Worm (Caenorhabditis elegans) whole organism, late embryonic: ENCODE data around the gene srh-138.

Experiments used
- C08G9.2 ChIP-seq: sonication (generic microtip); optimal IDR thresholded peaks from 2 replicates; lab custom pipeline; 2016; ENCODE audit warnings: mild to moderate bottlenecking, missing genetic modification characterization, moderate library complexity, missing compliant biosample characterization
- T23F11.4 ChIP-seq: fragments of 200-800 bp; sonication (Bioruptor generic); optimal IDR thresholded peaks from 2 replicates; lab custom pipeline; 2018; ENCODE audit warnings: mild to moderate bottlenecking, missing genetic modification characterization, missing compliant biosample characterization
- Y22D7AL.16 ChIP-seq: sonication (generic microtip); optimal IDR thresholded peaks from 2 replicates; lab custom pipeline; 2016; ENCODE audit warnings: missing genetic modification characterization, missing compliant biosample characterization
- ama-1 ChIP-seq: fragments of 150-350 bp; optimal IDR thresholded peaks from 2 replicates; lab custom pipeline; 2014
- ceh-30 ChIP-seq: fragments of 150-350 bp; optimal IDR thresholded peaks from 2 replicates; lab custom pipeline; 2014; ENCODE audit warnings: missing biosample characterization, missing genetic modification characterization
- ceh-31 ChIP-seq: sonication (generic microtip); optimal IDR thresholded peaks from 2 replicates; lab custom pipeline; 2016; ENCODE audit warnings: missing genetic modification characterization, missing compliant biosample characterization
- ceh-34 ChIP-seq: sonication (generic microtip); optimal IDR thresholded peaks from 2 replicates; lab custom pipeline; 2016; ENCODE audit warnings: mild to moderate bottlenecking, missing genetic modification characterization, missing compliant biosample characterization
- ceh-48 ChIP-seq: sonication (generic microtip); optimal IDR thresholded peaks from 2 replicates; lab custom pipeline; 2016; ENCODE audit warnings: missing genetic modification characterization, inconsistent platforms, missing compliant biosample characterization
- ceh-9 ChIP-seq: sonication (generic microtip); optimal IDR thresholded peaks from 2 replicates; lab custom pipeline; 2016; ENCODE audit warnings: mild to moderate bottlenecking, missing genetic modification characterization, inconsistent platforms, missing compliant biosample characterization
- dmd-4 ChIP-seq: sonication (generic microtip); optimal IDR thresholded peaks from 2 replicates; lab custom pipeline; 2016; ENCODE audit warnings: borderline replicate concordance, missing genetic modification characterization, missing compliant biosample characterization
- dve-1 ChIP-seq: sonication (generic microtip); optimal IDR thresholded peaks from 2 replicates; lab custom pipeline; 2017; ENCODE audit warnings: antibody characterized with exemption, mild to moderate bottlenecking, missing genetic modification characterization, missing compliant biosample characterization
- elt-4 ChIP-seq: sonication (generic microtip); optimal IDR thresholded peaks from 2 replicates; lab custom pipeline; 2016; ENCODE audit warnings: missing genetic modification characterization, missing compliant biosample characterization
- ets-4 ChIP-seq: sonication (generic microtip); optimal IDR thresholded peaks from 2 replicates; lab custom pipeline; 2016; ENCODE audit warnings: missing genetic modification characterization, missing compliant biosample characterization
- eyg-1 ChIP-seq: sonication (generic microtip); optimal IDR thresholded peaks from 2 replicates; lab custom pipeline; 2016; ENCODE audit warnings: missing genotype, missing genetic modification characterization, missing compliant biosample characterization
- fax-1 ChIP-seq: sonication (generic microtip); optimal IDR thresholded peaks from 2 replicates; lab custom pipeline; 2016; ENCODE audit warnings: missing genotype, missing genetic modification characterization, missing compliant biosample characterization
- hlh-13 ChIP-seq: fragments of 200-800 bp; sonication (Bioruptor generic); optimal IDR thresholded peaks from 2 replicates; lab custom pipeline; 2018; ENCODE audit warnings: mild to moderate bottlenecking, missing genetic modification characterization, missing compliant biosample characterization
- hlh-15 ChIP-seq: sonication (generic microtip); optimal IDR thresholded peaks from 2 replicates; lab custom pipeline; 2016; ENCODE audit warnings: missing genetic modification characterization, missing compliant biosample characterization
- hlh-6 ChIP-seq: sonication (generic microtip); optimal IDR thresholded peaks from 2 replicates; lab custom pipeline; 2016; ENCODE audit warnings: missing genotype, missing genetic modification characterization, missing compliant biosample characterization
- hlh-8 ChIP-seq: sonication (generic microtip); optimal IDR thresholded peaks from 2 replicates; lab custom pipeline; 2016; ENCODE audit warnings: missing genotype, missing genetic modification characterization, missing compliant biosample characterization
- lin-11 ChIP-seq: fragments of 200-800 bp; sonication (Bioruptor generic); optimal IDR thresholded peaks from 2 replicates; lab custom pipeline; 2018; ENCODE audit warnings: mild to moderate bottlenecking, missing genetic modification characterization, missing compliant biosample characterization
- madf-2 ChIP-seq: sonication (generic microtip); optimal IDR thresholded peaks from 2 replicates; lab custom pipeline; 2017; ENCODE audit warnings: missing genetic modification characterization, missing compliant biosample characterization
- mec-3 ChIP-seq: sonication (generic microtip); optimal IDR thresholded peaks from 2 replicates; lab custom pipeline; 2016; ENCODE audit warnings: borderline replicate concordance, missing genetic modification characterization, missing compliant biosample characterization
- nfya-1 ChIP-seq: sonication (generic microtip); optimal IDR thresholded peaks from 2 replicates; lab custom pipeline; 2017; ENCODE audit warnings: missing genetic modification characterization, mild to moderate bottlenecking, missing compliant biosample characterization, antibody characterized with exemption, moderate library complexity
- nhr-11 ChIP-seq: fragments of 150-350 bp; optimal IDR thresholded peaks from 2 replicates; lab custom pipeline; 2014; ENCODE audit warnings: missing biosample characterization, missing genetic modification characterization
- nhr-232 ChIP-seq: sonication (generic microtip); optimal IDR thresholded peaks from 2 replicates; lab custom pipeline; 2016; ENCODE audit warnings: missing genetic modification characterization, missing compliant biosample characterization
- npax-4 ChIP-seq: sonication (generic microtip); optimal IDR thresholded peaks from 2 replicates; lab custom pipeline; 2016; ENCODE audit warnings: missing genetic modification characterization, missing compliant biosample characterization
- pat-9 ChIP-seq: fragments of 200-800 bp; sonication (Bioruptor generic); optimal IDR thresholded peaks from 2 replicates; lab custom pipeline; 2018; ENCODE audit warnings: mild to moderate bottlenecking, missing genetic modification characterization, moderate library complexity, missing compliant biosample characterization
- pha-4 ChIP-seq: fragments of 150-350 bp; optimal IDR thresholded peaks from 2 replicates; lab custom pipeline; 2018; ENCODE audit warnings: missing biosample characterization, missing genetic modification reagents, missing genetic modification characterization
- pqm-1 ChIP-seq: sonication (generic microtip); optimal IDR thresholded peaks from 2 replicates; lab custom pipeline; 2016; ENCODE audit warnings: missing genetic modification characterization, missing compliant biosample characterization
- pros-1 ChIP-seq: fragments of 150-350 bp; optimal IDR thresholded peaks from 2 replicates; lab custom pipeline; 2014; ENCODE audit warnings: missing biosample characterization, missing genetic modification reagents, missing genetic modification characterization
- ref-2 ChIP-seq: sonication (generic microtip); optimal IDR thresholded peaks from 2 replicates; lab custom pipeline; 2016; ENCODE audit warnings: missing genetic modification characterization, missing compliant biosample characterization
- rnt-1 ChIP-seq: sonication (generic microtip); optimal IDR thresholded peaks from 2 replicates; lab custom pipeline; 2016; ENCODE audit warnings: missing genetic modification characterization, missing compliant biosample characterization
- sox-4 ChIP-seq: sonication (generic microtip); optimal IDR thresholded peaks from 2 replicates; lab custom pipeline; 2017; ENCODE audit warnings: mild to moderate bottlenecking, missing genetic modification characterization, inconsistent platforms, missing compliant biosample characterization
- tbx-2 ChIP-seq: sonication (generic microtip); optimal IDR thresholded peaks from 2 replicates; lab custom pipeline; 2016; ENCODE audit warnings: missing genetic modification characterization, missing compliant biosample characterization
- tbx-7 ChIP-seq: sonication (generic microtip); optimal IDR thresholded peaks from 2 replicates; lab custom pipeline; 2016; ENCODE audit warnings: missing genotype, missing genetic modification characterization, missing compliant biosample characterization
- ttx-3 ChIP-seq: sonication (generic microtip); optimal IDR thresholded peaks from 2 replicates; lab custom pipeline; 2016; ENCODE audit warnings: missing genetic modification reagents, missing genetic modification characterization, missing compliant biosample characterization
- unc-3 ChIP-seq, 2 experiments: fragments of 200-800 bp in 1 of 2; sonication (Bioruptor generic) in 1 of 2; sonication (generic microtip) in 1 of 2; conservative IDR thresholded peaks in 1 of 2; optimal IDR thresholded peaks in 1 of 2; 2 replicates each; pipeline versions ENCODE4 v1.3.6 to Lab custom; 2016 to 2022; ENCODE audit warnings: missing compliant biosample characterization in 2 of 2, missing genetic modification characterization in 2 of 2, missing genetic modification reagents in 1 of 2
- zip-5 ChIP-seq: sonication (generic microtip); optimal IDR thresholded peaks from 2 replicates; lab custom pipeline; 2016; ENCODE audit warnings: missing genetic modification characterization, missing compliant biosample characterization
- ztf-16 ChIP-seq: sonication (generic microtip); optimal IDR thresholded peaks from 2 replicates; lab custom pipeline; 2017; ENCODE audit warnings: missing genetic modification characterization, missing compliant biosample characterization

Gene srh-138

DNA sequence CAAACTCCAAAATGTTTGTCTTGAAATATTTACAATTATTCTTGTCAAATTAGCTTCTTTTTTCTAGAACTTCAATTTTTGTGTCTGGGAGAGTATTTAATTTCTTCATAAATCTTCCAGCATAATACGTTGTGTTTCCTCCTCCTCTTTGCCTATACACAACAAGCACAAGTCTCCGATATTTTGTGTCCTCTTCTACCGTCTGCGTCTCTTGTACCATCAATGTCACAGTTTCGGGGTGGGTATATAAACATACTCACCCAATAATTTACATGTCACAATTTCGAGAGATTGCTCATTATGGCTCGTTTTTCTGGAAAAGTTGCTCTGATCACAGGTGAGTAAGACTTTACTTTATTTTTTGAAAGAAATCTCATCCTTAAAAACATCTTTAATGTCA lies 33.3 kb downstream of the srh-138 start, which contains the start of gene F26D2.15:
Gene F26D2.15 (plus strand): TSS at position 301 of the 400 bp plus-strand sequence.
- TF ChIP-seq ceh-31 (tag; lab: Kevin White, UChicago) (no peak), rnt-1 (tag; lab: Kevin White, UChicago) (no peak), T23F11.4 (GFP tag; lab: Kevin White, UChicago) (no peak), tbx-2 (tag; lab: Kevin White, UChicago) (no peak), madf-2 (tag; lab: Kevin White, UChicago) (no peak), nhr-232 (tag; lab: Kevin White, UChicago) (no peak)

DNA sequence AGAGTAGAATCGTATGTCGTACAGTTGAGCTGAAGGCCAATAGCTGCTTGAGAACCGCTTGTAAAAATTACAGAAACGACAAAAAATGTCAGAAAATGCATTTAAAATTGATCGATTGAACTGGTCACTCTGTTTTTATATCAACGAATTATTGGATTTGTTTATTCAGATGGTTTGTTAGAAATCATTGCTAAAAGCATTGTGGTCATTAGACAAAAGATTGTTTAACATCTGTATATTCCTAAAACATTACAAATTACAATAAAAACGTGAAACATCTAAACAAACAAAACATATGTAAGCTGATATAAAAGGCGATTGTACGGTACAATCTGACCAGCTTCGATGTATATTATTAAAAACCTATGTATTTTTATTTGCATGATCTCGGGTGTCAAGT lies 35.3 kb downstream of the srh-138 start, which contains the start of the genes F26D2.13 and F26D2.14:
Gene F26D2.13 (minus strand): TSS at position 101 of the 400 bp plus-strand sequence.
Gene F26D2.14 (plus strand): TSS at position 346 of the 400 bp plus-strand sequence.
- TF ChIP-seq unc-3 (GFP tag; conservative IDR thresholded peaks at IDR 0.05; lab: Robert Waterston, UW) (no peak), unc-3 (tag; optimal IDR thresholded peaks at IDR 0.05; lab: Kevin White, UChicago) (no peak), pros-1 (tag; lab: Kevin White, UChicago) (no peak), eyg-1 (tag; lab: Kevin White, UChicago) (no peak), nfya-1 (no peak), ceh-9 (tag; lab: Kevin White, UChicago) (no peak), ets-4 (tag; lab: Kevin White, UChicago) (no peak), ama-1 (no peak), fax-1 (tag; lab: Kevin White, UChicago) (no peak), mec-3 (tag; lab: Kevin White, UChicago) (no peak), Y22D7AL.16 (no peak), ceh-48 (tag; lab: Kevin White, UChicago) (no peak), zip-5 (no peak)

DNA sequence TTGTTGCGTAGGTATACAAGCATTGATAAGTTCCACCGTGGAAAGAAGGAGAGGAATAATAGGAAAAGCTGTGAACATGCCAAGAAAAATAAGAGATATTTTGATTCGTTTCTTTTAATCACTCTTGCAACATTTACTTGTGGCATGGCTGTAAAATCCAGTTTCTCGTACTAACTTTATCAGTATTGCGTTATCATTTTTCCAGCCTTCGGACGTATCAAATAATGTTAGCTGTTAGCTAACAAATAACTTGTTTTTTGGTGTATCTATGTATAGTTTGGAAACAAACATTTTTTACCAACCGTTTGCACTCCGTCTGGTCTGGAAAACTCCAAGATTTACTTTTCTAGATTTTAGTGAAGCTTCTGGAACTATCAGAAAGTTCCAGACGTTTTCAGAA lies 37.3 kb downstream of the srh-138 start, which contains the start of gene clec-234:
Gene clec-234 (minus strand): TSS at position 101 of the 400 bp plus-strand sequence.
- no peak for TF ChIP-seq elt-4
- no peak for TF ChIP-seq dve-1 (tag; lab: Kevin White, UChicago)
- no peak for TF ChIP-seq ttx-3 (tag; lab: Kevin White, UChicago)
- TF ChIP-seq pha-4 (tag; lab: Kevin White, UChicago): no peak
- TF ChIP-seq pat-9 (tag; lab: Kevin White, UChicago): no peak
- TF ChIP-seq npax-4 (tag; lab: Kevin White, UChicago): no peak
- TF ChIP-seq, all 69 proteins: peak for 0

DNA sequence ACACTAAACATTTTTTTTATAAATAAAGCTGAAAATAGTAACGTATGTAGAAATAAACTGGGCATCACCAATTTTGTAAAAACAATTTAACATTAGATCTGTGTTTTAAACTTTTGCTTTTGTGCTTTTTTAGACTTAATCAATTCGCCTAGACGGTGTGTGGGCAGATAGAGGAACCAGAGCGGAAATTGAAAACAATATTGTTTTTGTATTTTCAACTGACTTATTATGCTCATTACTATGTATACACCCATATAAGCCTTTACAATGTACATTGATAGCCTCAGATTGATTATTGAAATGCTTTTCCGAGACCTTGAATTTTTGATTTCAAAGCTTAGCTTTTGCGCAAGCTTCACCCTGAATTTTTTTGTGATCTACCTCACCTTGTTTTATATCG lies 40.9 kb downstream of the srh-138 start, which contains the start of gene str-73:
Gene str-73 (plus strand): TSS at position 301 of the 400 bp plus-strand sequence.
- no peak for TF ChIP-seq dmd-4 (tag; lab: Kevin White, UChicago)
- TF ChIP-seq ref-2 (tag; lab: Kevin White, UChicago): no peak
- TF ChIP-seq nhr-11 (tag; lab: Kevin White, UChicago): no peak
- no peak for TF ChIP-seq hlh-15
- no peak for TF ChIP-seq ceh-34 (tag; lab: Kevin White, UChicago)
- TF ChIP-seq hlh-8 (tag; lab: Kevin White, UChicago): no peak
- no peak for TF ChIP-seq pqm-1 (tag; lab: Kevin White, UChicago)
- TF ChIP-seq hlh-13 (GFP tag; lab: Kevin White, UChicago): no peak
- no peak for TF ChIP-seq hlh-6 (tag; lab: Kevin White, UChicago)
- TF ChIP-seq ets-4 (tag; lab: Kevin White, UChicago): no peak
- TF ChIP-seq mec-3 (tag; lab: Kevin White, UChicago): no peak
- no peak for TF ChIP-seq ceh-30
- TF ChIP-seq ztf-16 (tag; lab: Kevin White, UChicago): no peak
- no peak for TF ChIP-seq lin-11
- TF ChIP-seq ttx-3 (tag; lab: Kevin White, UChicago): no peak
- TF ChIP-seq ceh-31 (tag; lab: Kevin White, UChicago): no peak
- TF ChIP-seq sox-4 (tag; lab: Kevin White, UChicago): no peak
- no peak for TF ChIP-seq C08G9.2 (tag; lab: Kevin White, UChicago)
- TF ChIP-seq madf-2 (tag; lab: Kevin White, UChicago): no peak
- TF ChIP-seq tbx-7 (tag; lab: Kevin White, UChicago): no peak
- TF ChIP-seq, all 69 proteins: peak for 0
